Worm (Caenorhabditis elegans) whole organism, L1 larva: ENCODE measurements around the gene F46G10.4.

Experiments
- jun-1 ChIP-seq: fragments of 150-350 bp; optimal IDR thresholded peaks from 2 replicates; lab custom pipeline; 2014; ENCODE audit warnings: missing biosample characterization, missing genetic modification reagents, missing genetic modification characterization
- lin-14 ChIP-seq: fragments of 200-800 bp; sonication (Bioruptor generic); optimal IDR thresholded peaks from 2 replicates; lab custom pipeline; 2018; ENCODE audit warnings: mild to moderate bottlenecking, missing genetic modification characterization, moderate library complexity, missing compliant biosample characterization
- lin-15B ChIP-seq: fragments of 150-350 bp; sonication (generic microtip); optimal IDR thresholded peaks from 3 replicates; lab custom pipeline; 2014; ENCODE audit warnings: missing biosample characterization, missing genetic modification characterization
- mep-1 ChIP-seq: fragments of 150-350 bp; optimal IDR thresholded peaks from 2 replicates; lab custom pipeline; 2014; ENCODE audit warnings: missing biosample characterization, missing genetic modification characterization
- nhr-11 ChIP-seq: fragments of 150-350 bp; optimal IDR thresholded peaks from 2 replicates; lab custom pipeline; 2014; ENCODE audit warnings: missing biosample characterization, missing genetic modification characterization
- nhr-28 ChIP-seq: fragments of 150-350 bp; optimal IDR thresholded peaks from 2 replicates; lab custom pipeline; 2014; ENCODE audit warnings: missing biosample characterization, missing genetic modification characterization
- nhr-85 ChIP-seq: sonication (generic microtip); peaks from one replicate; lab custom pipeline; 2016; ENCODE audit warnings: missing genetic modification characterization, inconsistent platforms, missing compliant biosample characterization
- skn-1 ChIP-seq: fragments of 150-350 bp; optimal IDR thresholded peaks from 2 replicates; lab custom pipeline; 2014; ENCODE audit warnings: missing biosample characterization, missing genetic modification characterization
- unc-130 ChIP-seq: fragments of 150-350 bp; optimal IDR thresholded peaks from 2 replicates; lab custom pipeline; 2017; ENCODE audit warnings: missing biosample characterization, missing genetic modification characterization, inconsistent platforms
- unc-62 ChIP-seq: fragments of 150-350 bp; optimal IDR thresholded peaks from 2 replicates; lab custom pipeline; 2014; ENCODE audit warnings: missing biosample characterization, missing genetic modification reagents, missing genetic modification characterization
- zag-1 ChIP-seq: fragments of 150-350 bp; optimal IDR thresholded peaks from 2 replicates; lab custom pipeline; 2014; ENCODE audit warnings: missing biosample characterization, missing genetic modification characterization

ce11 chrX:13318316-13318715 lies 15.5 kb upstream of the F46G10.4 start:
- TF ChIP-seq nhr-11 (tag; lab: Kevin White, UChicago) (no peak), zag-1 (tag; lab: Kevin White, UChicago) (no peak), nhr-85 (tag; lab: Kevin White, UChicago) (no peak), nhr-28 (no peak), unc-130 (tag; lab: Kevin White, UChicago) (peak; percentile 58), unc-62 (GFP tag; lab: Kevin White, UChicago) (no peak), lin-15B (tag; lab: Kevin White, UChicago) (no peak), mep-1 (tag; lab: Kevin White, UChicago) (no peak), jun-1 (tag; lab: Kevin White, UChicago) (no peak), lin-14 (peak; percentile 42), skn-1 (tag; lab: Kevin White, UChicago) (no peak)
